Fruit fly (Drosophila melanogaster) whole organism, wandering third instar larva: ENCODE data around the gene Brr2.

ENCODE experiments used
- Abd-B ChIP-seq: fragments of >200 bp; optimal IDR thresholded peaks from 2 replicates; lab custom pipeline; 2017; ENCODE audit warnings: missing biosample characterization, missing genetic modification characterization
- CG32264 ChIP-seq: fragments of 200-800 bp; sonication (Bioruptor generic); optimal IDR thresholded peaks from 2 replicates; lab custom pipeline; 2016; ENCODE audit warnings: missing biosample characterization, missing genetic modification characterization
- CG9705 ChIP-seq: fragments of 200-800 bp; sonication (Bioruptor generic); optimal IDR thresholded peaks from 2 replicates; lab custom pipeline; 2018; ENCODE audit warnings: missing biosample characterization, mild to moderate bottlenecking, missing genetic modification characterization
- CrebA ChIP-seq: fragments of 200-800 bp; sonication (Bioruptor generic); optimal IDR thresholded peaks from 2 replicates; lab custom pipeline; 2016; ENCODE audit warnings: missing biosample characterization, mild to moderate bottlenecking, missing genetic modification characterization, borderline replicate concordance
- Dfd ChIP-seq: fragments of >200 bp; optimal IDR thresholded peaks from 2 replicates; lab custom pipeline; 2017; ENCODE audit warnings: missing biosample characterization, missing genetic modification characterization
- Dif ChIP-seq: fragments of 200-275, 200-300 bp; sonication (Bioruptor generic); optimal IDR thresholded peaks from 2 replicates; lab custom pipeline; 2018; ENCODE audit warnings: missing biosample characterization, missing genetic modification characterization; ENCODE audit not compliant: partially characterized antibody
- GATAd ChIP-seq: sonication (Bioruptor generic); optimal IDR thresholded peaks from 2 replicates; lab custom pipeline; 2016; ENCODE audit warnings: missing biosample characterization, missing genetic modification characterization
- HLH106 ChIP-seq: fragments of 200-800 bp; optimal IDR thresholded peaks from 3 replicates; lab custom pipeline; 2019; ENCODE audit warnings: missing biosample characterization, mild to moderate bottlenecking, missing genetic modification characterization, moderate library complexity
- Hnf4 ChIP-seq: fragments of 200-800 bp; sonication (Bioruptor generic); optimal IDR thresholded peaks from 2 replicates; lab custom pipeline; 2016; ENCODE audit warnings: missing biosample characterization, mild to moderate bottlenecking, missing genetic modification characterization
- Hr78 ChIP-seq: fragments of >200 bp; optimal IDR thresholded peaks from 2 replicates; lab custom pipeline; 2017; ENCODE audit warnings: missing biosample characterization, missing genetic modification characterization
- Hr83 ChIP-seq: fragments of 200-300 bp; sonication (Bioruptor generic); optimal IDR thresholded peaks from 2 replicates; lab custom pipeline; 2016; ENCODE audit warnings: missing biosample characterization, mild to moderate bottlenecking, missing genetic modification characterization, moderate library complexity; ENCODE audit not compliant: poor library complexity, severe bottlenecking
- Jra ChIP-seq: sonication (Bioruptor generic); optimal IDR thresholded peaks from 2 replicates; lab custom pipeline; 2016; ENCODE audit warnings: missing biosample characterization, missing genetic modification characterization
- Mio ChIP-seq: sonication (Bioruptor generic); optimal IDR thresholded peaks from 2 replicates; lab custom pipeline; 2016; ENCODE audit warnings: missing biosample characterization, missing genetic modification characterization
- Myc ChIP-seq: fragments of >200 bp; optimal IDR thresholded peaks from 2 replicates; lab custom pipeline; 2017
- N ChIP-seq: fragments of >200 bp; optimal IDR thresholded peaks from 2 replicates; lab custom pipeline; 2018; ENCODE audit warnings: missing biosample characterization, missing external identifiers, missing genetic modification characterization
- OdsH ChIP-seq: fragments of 200-800 bp; sonication (Bioruptor generic); optimal IDR thresholded peaks from 2 replicates; lab custom pipeline; 2016; ENCODE audit warnings: missing biosample characterization, mild to moderate bottlenecking, missing genetic modification characterization
- Rel ChIP-seq, 2 experiments: fragments of 200-800 bp; sonication (Bioruptor generic) in 1 of 2; optimal IDR thresholded peaks; 2 replicates in 1 of 2; 3 replicates in 1 of 2; lab custom pipeline; 2016 to 2019; ENCODE audit warnings: mild to moderate bottlenecking in 2 of 2, missing biosample characterization in 2 of 2, missing genetic modification characterization in 2 of 2, moderate library complexity in 1 of 2
- Sp1 ChIP-seq: fragments of 200-800 bp; sonication (Bioruptor generic); optimal IDR thresholded peaks from 3 replicates; lab custom pipeline; 2019; ENCODE audit warnings: missing biosample characterization, mild to moderate bottlenecking, missing genetic modification characterization, moderate library complexity
- Vsx2 ChIP-seq: fragments of 200-300, 225-300 bp; sonication (Bioruptor generic); optimal IDR thresholded peaks from 2 replicates; lab custom pipeline; 2018; ENCODE audit warnings: missing biosample characterization, missing genetic modification characterization; ENCODE audit not compliant: partially characterized antibody
- br ChIP-seq: fragments of 200-800 bp; sonication (Bioruptor generic); optimal IDR thresholded peaks from 2 replicates; lab custom pipeline; 2016; ENCODE audit warnings: missing biosample characterization, missing genetic modification characterization
- brk ChIP-seq: fragments of 200-800 bp; sonication (Bioruptor generic); optimal IDR thresholded peaks from 2 replicates; lab custom pipeline; 2016; ENCODE audit warnings: missing biosample characterization, mild to moderate bottlenecking, missing genetic modification characterization
- dl ChIP-seq, 2 experiments: fragments of 175-275, 200-275 bp in 1 of 2; fragments of 200-275 bp in 1 of 2; sonication (Bioruptor generic); optimal IDR thresholded peaks; lab custom pipeline; 2018; ENCODE audit warnings: mild to moderate bottlenecking in 2 of 2, missing biosample characterization in 2 of 2, missing genetic modification characterization in 2 of 2, moderate library complexity in 2 of 2; ENCODE audit not compliant: partially characterized antibody in 2 of 2, insufficient read depth in 1 of 2
- dmrt93B ChIP-seq: fragments of 200-800 bp; sonication (Bioruptor generic); optimal IDR thresholded peaks from 2 replicates; lab custom pipeline; 2018; ENCODE audit warnings: missing biosample characterization, mild to moderate bottlenecking, missing genetic modification characterization
- dsf ChIP-seq: sonication (Bioruptor generic); optimal IDR thresholded peaks from 2 replicates; lab custom pipeline; 2016; ENCODE audit warnings: missing biosample characterization, missing genetic modification characterization, borderline replicate concordance
- ey ChIP-seq: fragments of 200-800 bp; sonication (Bioruptor generic); optimal IDR thresholded peaks from 2 replicates; lab custom pipeline; 2016; ENCODE audit warnings: missing biosample characterization, missing genetic modification characterization
- foxo ChIP-seq, 2 experiments: fragments of 200-800 bp; sonication (Bioruptor generic); optimal IDR thresholded peaks; 2 replicates in 1 of 2; 3 replicates in 1 of 2; lab custom pipeline; 2016 to 2017; ENCODE audit warnings: missing biosample characterization in 2 of 2, missing genetic modification characterization in 2 of 2
- fru ChIP-seq: fragments of 200-800 bp; sonication (Bioruptor generic); optimal IDR thresholded peaks from 3 replicates; lab custom pipeline; 2016; ENCODE audit warnings: missing biosample characterization, mild to moderate bottlenecking, missing genetic modification characterization
- h ChIP-seq: fragments of 200-800 bp; sonication (Bioruptor generic); optimal IDR thresholded peaks from 3 replicates; lab custom pipeline; 2016; ENCODE audit warnings: missing biosample characterization, mild to moderate bottlenecking, missing genetic modification characterization
- jim ChIP-seq: fragments of 175-275, 200-325 bp; sonication (Bioruptor generic); optimal IDR thresholded peaks from 2 replicates; lab custom pipeline; 2016; ENCODE audit warnings: missing biosample characterization, mild to moderate bottlenecking, missing genetic modification characterization
- lola ChIP-seq: fragments of >200 bp; optimal IDR thresholded peaks from 2 replicates; lab custom pipeline; 2017; ENCODE audit warnings: missing biosample characterization, missing genetic modification characterization
- pan ChIP-seq: fragments of >200 bp; optimal IDR thresholded peaks from 2 replicates; lab custom pipeline; 2017
- psq ChIP-seq: fragments of 200-800 bp; sonication (Bioruptor generic); optimal IDR thresholded peaks from 3 replicates; lab custom pipeline; 2017; ENCODE audit warnings: missing biosample characterization, mild to moderate bottlenecking, missing genetic modification characterization, moderate library complexity
- rgr ChIP-seq: fragments of 200-800 bp; sonication (Bioruptor generic); optimal IDR thresholded peaks from 3 replicates; lab custom pipeline; 2016; ENCODE audit warnings: missing biosample characterization, mild to moderate bottlenecking, missing genetic modification characterization
- sage ChIP-seq: fragments of 200-800 bp; sonication (Bioruptor generic); optimal IDR thresholded peaks from 2 replicates; lab custom pipeline; 2016; ENCODE audit warnings: missing biosample characterization, mild to moderate bottlenecking, missing genetic modification characterization
- sv ChIP-seq: fragments of 200-800 bp; sonication (Bioruptor generic); optimal IDR thresholded peaks from 3 replicates; lab custom pipeline; 2016; ENCODE audit warnings: missing biosample characterization, missing genetic modification characterization
- tai ChIP-seq: sonication (Bioruptor generic); optimal IDR thresholded peaks from 2 replicates; lab custom pipeline; 2016; ENCODE audit warnings: missing biosample characterization, missing genetic modification characterization
- usp ChIP-seq: fragments of >200 bp; optimal IDR thresholded peaks from 2 replicates; lab custom pipeline; 2017; ENCODE audit warnings: missing biosample characterization, missing genetic modification characterization
- woc ChIP-seq: sonication (Bioruptor generic); optimal IDR thresholded peaks from 2 replicates; lab custom pipeline; 2016; ENCODE audit warnings: missing biosample characterization, mild to moderate bottlenecking, missing genetic modification characterization

The Brr2 gene

dm6 chr3L:16004401-16005237 lies 36.9 kb upstream of the Brr2 start, which contains the start of the genes hzg and mRpS31:
TSS of gene hzg (minus strand) at chr3L:16004736.
TSS of gene mRpS31 (plus strand) at chr3L:16005193.
- no peak for TF ChIP-seq CG32264 (GFP tag; lab: Kevin White, UChicago)
- peak; percentile 93 for TF ChIP-seq Myc (lab: Kevin White, UChicago)
- peak; percentile 61 for TF ChIP-seq woc (GFP tag; lab: Kevin White, UChicago)
- peak; percentile 69 for TF ChIP-seq Sp1 (GFP tag; lab: Kevin White, UChicago)
- no peak for TF ChIP-seq Dfd (GFP tag; lab: Kevin White, UChicago)
- TF ChIP-seq CG9705 = peak; percentile 10
- TF ChIP-seq CrebA = no peak
- peak; percentile 25 for TF ChIP-seq Rel (GFP tag; optimal IDR thresholded peaks at IDR 0.05; lab: Kevin White, UChicago)
- peak; percentile 88 for TF ChIP-seq Rel (tag; optimal IDR thresholded peaks at IDR 0.05; lab: Kevin White, UChicago)
- peak; percentile 97 for TF ChIP-seq psq (GFP tag; lab: Kevin White, UChicago)
- TF ChIP-seq pan (lab: Kevin White, UChicago) = no peak
- TF ChIP-seq dmrt93B = peak; percentile 4
- peak; percentile 52 for TF ChIP-seq h (GFP tag; lab: Kevin White, UChicago)
- TF ChIP-seq rgr = peak; percentile 38
- no peak for TF ChIP-seq brk (GFP tag; lab: Kevin White, UChicago)
- TF ChIP-seq Dif (GFP tag; lab: Kevin White, UChicago) = no peak
- peak; percentile 33 for TF ChIP-seq dsf (GFP tag; lab: Kevin White, UChicago)
- no peak for TF ChIP-seq jim (GFP tag; lab: Kevin White, UChicago)
- TF ChIP-seq ey (GFP tag; lab: Kevin White, UChicago) = peak; percentile 57
- peak; percentile 59 for TF ChIP-seq Hnf4
- no peak for TF ChIP-seq Hr78
- TF ChIP-seq Vsx2 (GFP tag; lab: Kevin White, UChicago) = no peak
- TF ChIP-seq HLH106 (tag; lab: Kevin White, UChicago) = peak; percentile 74
- peak; percentile 28 for TF ChIP-seq Hr83 (GFP tag; lab: Kevin White, UChicago)
- TF ChIP-seq lola (GFP tag; lab: Kevin White, UChicago) = no peak
- TF ChIP-seq Abd-B (GFP tag; lab: Kevin White, UChicago) = no peak
- TF ChIP-seq foxo (GFP tag; optimal IDR thresholded peaks at IDR 0.05; lab: Kevin White, UChicago) = peak; percentile 39 to 63
- TF ChIP-seq sv = peak; percentile 37
- no peak for TF ChIP-seq GATAd (GFP tag; lab: Kevin White, UChicago)
- peak; percentile 31 for TF ChIP-seq Jra (GFP tag; lab: Kevin White, UChicago)
- peak; percentile 5 for TF ChIP-seq br (GFP tag; lab: Kevin White, UChicago)
- TF ChIP-seq tai (GFP tag; lab: Kevin White, UChicago) = no peak
- peak; percentile 51 for TF ChIP-seq OdsH (GFP tag; lab: Kevin White, UChicago)
- TF ChIP-seq sage (GFP tag; lab: Kevin White, UChicago) = peak; percentile 10
- TF ChIP-seq dl (GFP tag; optimal IDR thresholded peaks at IDR 0.05; lab: Kevin White, UChicago; ENCODE audit: insufficient read depth in 1 of 2, partially characterized antibody in 2 of 2) = no peak
- TF ChIP-seq fru (GFP tag; lab: Kevin White, UChicago) = peak; percentile 45
- no peak for TF ChIP-seq Mio (GFP tag; lab: Kevin White, UChicago)
- no peak for TF ChIP-seq usp (GFP tag; lab: Kevin White, UChicago)
- TF ChIP-seq N (GFP tag; lab: Kevin White, UChicago) = no peak

- TF ChIP-seq CrebA = peak; percentile 11
- TF ChIP-seq fru (GFP tag; lab: Kevin White, UChicago) = peak; percentile 34
- TF ChIP-seq Rel (GFP tag; optimal IDR thresholded peaks at IDR 0.05; lab: Kevin White, UChicago) = no peak
- no peak for TF ChIP-seq Rel (tag; optimal IDR thresholded peaks at IDR 0.05; lab: Kevin White, UChicago)
- TF ChIP-seq psq (GFP tag; lab: Kevin White, UChicago) = peak; percentile 12
- no peak for TF ChIP-seq tai (GFP tag; lab: Kevin White, UChicago)
- no peak for TF ChIP-seq pan (lab: Kevin White, UChicago)
- no peak for TF ChIP-seq Sp1 (GFP tag; lab: Kevin White, UChicago)
- TF ChIP-seq jim (GFP tag; lab: Kevin White, UChicago) = no peak
- no peak for TF ChIP-seq Vsx2 (GFP tag; lab: Kevin White, UChicago)
- TF ChIP-seq Mio (GFP tag; lab: Kevin White, UChicago) = no peak
- no peak for TF ChIP-seq foxo (GFP tag; optimal IDR thresholded peaks at IDR 0.05; lab: Kevin White, UChicago)
- no peak for TF ChIP-seq lola (GFP tag; lab: Kevin White, UChicago)
Observed at dm6 chr3L:16002116-16002716, 34.5 kb upstream of the Brr2 start.
